Worm (Caenorhabditis elegans) whole organism, young adult: Measurements from ENCODE around the gene srx-84.

Experiments used
- F49E8.2 ChIP-seq: sonication (generic microtip); optimal IDR thresholded peaks from 3 replicates; lab custom pipeline; 2017; ENCODE audit warnings: missing genetic modification characterization, mild to moderate bottlenecking, missing compliant biosample characterization, antibody characterized with exemption, moderate library complexity; ENCODE audit not compliant: insufficient read depth
- ama-1 ChIP-seq, 3 experiments: fragments of 150-350 bp in 1 of 3; sonication (generic microtip) in 2 of 3; optimal IDR thresholded peaks; 2 replicates each; lab custom pipeline; 2014 to 2018; ENCODE audit warnings: missing biosample characterization in 2 of 3, missing genetic modification characterization in 2 of 3, missing genetic modification reagents in 2 of 3
- ceh-91 ChIP-seq: fragments of 200-800 bp; sonication (Bioruptor generic); IDR thresholded peaks from 2 replicates; pipeline ENCODE4 v1.3.6; 2022; ENCODE audit warnings: missing genetic modification reagents, missing genetic modification characterization, missing compliant biosample characterization
- ekl-4 ChIP-seq: fragments of 200-800 bp; sonication (Bioruptor generic); IDR thresholded peaks from 2 replicates; pipeline ENCODE4 v1.3.6; 2022; ENCODE audit warnings: missing genetic modification reagents, missing genetic modification characterization, missing compliant biosample characterization
- hmg-1.2 ChIP-seq: fragments of 200-800 bp; sonication (Bioruptor generic); IDR thresholded peaks from 2 replicates; pipeline ENCODE4 v1.3.6; 2022; ENCODE audit warnings: missing genetic modification reagents, missing genetic modification characterization, missing compliant biosample characterization
- mxl-1 ChIP-seq: sonication (generic microtip); optimal IDR thresholded peaks from 2 replicates; lab custom pipeline; 2016; ENCODE audit warnings: missing genetic modification characterization, missing compliant biosample characterization

- TF ChIP-seq ama-1 (optimal IDR thresholded peaks at IDR 0.05; lab: Kevin White, UChicago) (no peak), ama-1 (GFP tag; optimal IDR thresholded peaks at IDR 0.05; lab: Kevin White, UChicago) (no peak), hmg-1.2 (no peak), ekl-4 (GFP tag; lab: Robert Waterston, UW) (no peak), ceh-91 (no peak), F49E8.2 (tag; lab: Kevin White, UChicago) (no peak), mxl-1 (tag; lab: Kevin White, UChicago) (no peak)
Observed at ce11 chrV:11552379-11552778, 46.5 kb upstream of the srx-84 start, which contains the start of gene srx-85.
